Worm (Caenorhabditis elegans): ENCODE results near the gene hmp-1.

hmp-1 gene

DNA sequence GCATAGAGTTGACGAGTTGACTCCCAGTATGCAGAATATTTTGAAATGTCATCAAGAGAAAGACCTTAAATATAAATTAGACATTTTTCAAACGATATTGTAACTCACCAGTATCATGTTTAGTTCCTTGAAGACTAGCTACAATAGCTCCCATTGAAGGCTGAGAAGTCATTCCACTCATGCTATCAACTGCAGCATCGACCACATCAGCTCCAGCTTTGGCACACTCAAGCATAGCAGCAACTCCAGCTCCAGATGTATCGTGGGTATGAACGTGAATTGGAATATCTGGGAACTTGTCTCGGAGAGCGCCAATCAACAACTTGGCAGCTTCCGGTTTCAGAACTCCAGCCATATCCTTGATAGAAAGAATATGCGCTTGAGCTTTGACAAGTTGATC is 26.2 kb upstream of the hmp-1 start:
- no peak for TF ChIP-seq pqm-1 (tag; optimal IDR thresholded peaks at IDR 0.05)
- TF ChIP-seq rnt-1 (tag; optimal IDR thresholded peaks at IDR 0.05), result no peak
- no peak for TF ChIP-seq madf-2 (tag; optimal IDR thresholded peaks at IDR 0.05)
- no peak for TF ChIP-seq ets-4 (tag; optimal IDR thresholded peaks at IDR 0.05)
- no peak for TF ChIP-seq unc-86 (tag; optimal IDR thresholded peaks at IDR 0.05)
- TF ChIP-seq elt-2 (tag; optimal IDR thresholded peaks at IDR 0.05), result no peak
- no peak for TF ChIP-seq hlh-13 (GFP tag; optimal IDR thresholded peaks at IDR 0.05)
- TF ChIP-seq dmd-4 (tag; optimal IDR thresholded peaks at IDR 0.05; ENCODE audit: borderline replicate concordance), result no peak
- TF ChIP-seq ceh-30 (tag; optimal IDR thresholded peaks at IDR 0.05), result no peak
- no peak for TF ChIP-seq sdc-2 (tag; optimal IDR thresholded peaks at IDR 0.05)
- TF ChIP-seq odd-2 (tag; optimal IDR thresholded peaks at IDR 0.05), result no peak
- TF ChIP-seq ceh-6 (GFP tag; optimal IDR thresholded peaks at IDR 0.05), result no peak

DNA sequence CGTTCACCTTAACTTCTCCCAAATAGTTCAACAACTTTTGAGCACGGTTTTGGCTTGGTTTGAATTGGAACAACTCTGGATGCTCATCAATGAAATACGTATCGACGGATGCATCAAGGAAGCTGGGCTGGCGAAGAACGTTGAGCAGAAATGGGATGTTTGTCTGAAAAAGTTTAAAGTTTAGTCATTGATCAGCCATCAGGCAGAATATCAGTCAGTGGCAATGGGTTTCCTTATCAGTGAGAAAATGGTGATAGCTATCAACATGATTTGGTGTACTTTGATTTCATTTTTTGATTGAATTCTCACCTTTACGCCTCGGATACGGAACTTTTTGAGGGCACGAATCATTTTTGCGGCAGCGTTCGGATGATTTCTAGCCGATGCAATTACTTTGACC is 25.1 kb upstream of the hmp-1 start:
- TF ChIP-seq pqm-1 (tag; optimal IDR thresholded peaks at IDR 0.05), result no peak
- no peak for TF ChIP-seq madf-2 (tag; optimal IDR thresholded peaks at IDR 0.05)
- TF ChIP-seq che-1 (tag; optimal IDR thresholded peaks at IDR 0.05), result no peak
- peak; percentile 34 for TF ChIP-seq elt-2 (tag; optimal IDR thresholded peaks at IDR 0.05)

DNA sequence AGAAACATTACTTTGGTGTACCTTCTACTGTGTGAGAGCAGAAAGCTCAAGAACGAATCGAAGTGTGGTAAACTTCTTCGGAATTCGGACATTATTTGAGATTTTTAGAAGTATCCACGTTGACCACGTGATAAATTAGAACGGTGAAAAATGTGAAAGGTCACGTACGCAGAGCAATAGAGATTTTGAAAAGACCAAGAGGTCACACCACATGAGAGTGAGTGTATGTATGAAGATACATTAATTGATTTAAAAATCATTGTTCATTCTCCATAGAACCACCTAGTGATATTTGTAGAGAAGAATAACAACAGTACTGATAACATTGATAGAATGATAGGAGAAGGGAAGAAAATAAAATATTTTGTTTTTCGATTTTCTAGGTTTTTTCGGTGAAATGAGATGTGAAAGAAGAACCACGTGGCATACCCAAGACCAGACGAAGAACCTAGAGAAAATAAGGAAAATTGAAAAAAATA is 23.2 kb upstream of the hmp-1 start, which contains the start of gene pyc-1:
Gene pyc-1, minus strand, starts transcription at position 69 of the 479 bp plus-strand sequence.
- no peak for TF ChIP-seq ceh-30 (tag; optimal IDR thresholded peaks at IDR 0.05)
- no peak for TF ChIP-seq unc-55 (GFP tag; optimal IDR thresholded peaks at IDR 0.05)
- TF ChIP-seq zip-5 (tag; optimal IDR thresholded peaks at IDR 0.05), result no peak
- no peak for TF ChIP-seq sox-2 (GFP tag; IDR thresholded peaks at IDR 0.05)
- TF ChIP-seq fkh-6 (tag; optimal IDR thresholded peaks at IDR 0.05), result no peak
- no peak for TF ChIP-seq ahr-1 (tag; optimal IDR thresholded peaks at IDR 0.05)
- TF ChIP-seq che-1 (tag; optimal IDR thresholded peaks at IDR 0.05), result no peak
- TF ChIP-seq hlh-8 (tag; optimal IDR thresholded peaks at IDR 0.05), result no peak
- no peak for TF ChIP-seq ceh-9 (tag; optimal IDR thresholded peaks at IDR 0.05)
- TF ChIP-seq C38D4.7 (GFP tag; optimal IDR thresholded peaks at IDR 0.05), result no peak
- no peak for TF ChIP-seq K09A11.1 (tag; optimal IDR thresholded peaks at IDR 0.05; ENCODE audit: insufficient read depth)
- TF ChIP-seq pha-4 (tag; optimal IDR thresholded peaks at IDR 0.05), result no peak
- TF ChIP-seq dmd-4 (tag; optimal IDR thresholded peaks at IDR 0.05; ENCODE audit: borderline replicate concordance), result no peak
- no peak for TF ChIP-seq hlh-15 (tag; optimal IDR thresholded peaks at IDR 0.05)
- TF ChIP-seq gmeb-2 (tag; optimal IDR thresholded peaks at IDR 0.05), result no peak
- TF ChIP-seq ztf-16 (tag; optimal IDR thresholded peaks at IDR 0.05), result no peak

DNA sequence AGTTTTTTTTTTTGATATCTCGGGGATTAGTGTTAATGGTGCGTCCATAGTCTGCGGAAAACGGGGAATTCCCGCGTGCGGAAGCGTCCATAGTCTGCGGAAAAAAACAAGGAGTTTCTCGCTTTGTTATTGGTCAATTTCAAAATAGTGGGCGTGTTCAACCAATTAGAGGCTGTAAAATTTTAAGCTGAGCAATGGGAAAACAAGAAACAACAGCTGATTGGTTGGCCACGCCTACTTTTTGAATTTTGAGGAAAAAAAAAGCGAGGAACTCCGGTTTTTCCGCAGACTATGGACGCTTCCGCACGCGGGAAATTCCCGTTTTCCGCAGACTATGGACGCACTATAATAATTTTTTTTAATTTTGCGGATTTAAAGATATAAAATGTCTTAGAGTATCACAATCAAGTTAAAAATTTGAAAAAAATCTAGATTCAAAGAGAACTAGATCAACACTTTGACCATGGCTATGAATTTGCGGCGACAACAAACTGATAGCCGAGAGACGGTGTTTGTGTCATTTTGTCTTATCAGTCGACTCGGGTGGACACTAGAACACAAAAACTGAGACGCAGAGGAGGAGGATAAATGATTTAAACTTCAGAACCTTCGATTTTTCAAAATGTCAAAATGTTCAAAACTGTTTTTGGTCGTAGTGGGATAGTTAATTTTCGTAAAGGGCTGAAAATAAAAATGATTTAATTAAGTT is 22.4 kb upstream of the hmp-1 start:
- TF ChIP-seq nfya-1 (tag; optimal IDR thresholded peaks at IDR 0.05) (peak; percentile 36), elt-2 (tag; optimal IDR thresholded peaks at IDR 0.05) (peak; percentile 39)

DNA sequence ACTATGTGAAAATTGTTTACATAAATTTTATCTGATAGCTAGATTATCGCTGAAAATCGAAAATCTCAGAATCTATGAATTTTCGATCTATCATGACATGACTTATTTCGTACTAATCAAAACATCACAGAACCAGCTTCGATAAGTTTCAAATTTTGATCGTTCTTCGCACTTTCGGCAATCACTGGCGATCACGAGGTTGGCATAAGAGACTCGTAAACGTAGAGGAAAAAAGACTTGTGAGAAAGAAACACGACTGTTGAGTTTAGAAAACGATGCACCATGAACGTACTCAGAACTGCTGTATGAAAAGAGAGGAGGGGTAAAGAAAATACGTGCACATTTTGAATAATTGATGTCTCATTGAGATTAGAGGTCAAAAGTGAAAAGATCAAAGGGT is 21.7 kb upstream of the hmp-1 start:
- no peak for TF ChIP-seq ceh-22 (tag; optimal IDR thresholded peaks at IDR 0.05)
- TF ChIP-seq unc-55 (GFP tag; optimal IDR thresholded peaks at IDR 0.05), result peak; percentile 33
- TF ChIP-seq nhr-11 (tag; optimal IDR thresholded peaks at IDR 0.05), result no peak
- TF ChIP-seq ceh-18 (tag; optimal IDR thresholded peaks at IDR 0.05), result peak; percentile 54
- no peak for TF ChIP-seq madf-2 (tag; optimal IDR thresholded peaks at IDR 0.05)
- TF ChIP-seq F13H6.1 (tag; optimal IDR thresholded peaks at IDR 0.05), result no peak
- peak; percentile 11 for TF ChIP-seq hlh-30 (tag; optimal IDR thresholded peaks at IDR 0.05; ENCODE audit: insufficient read depth)
- no peak for TF ChIP-seq hlh-6 (tag; optimal IDR thresholded peaks at IDR 0.05)

Measured in whole organism, late embryonic.